Worm (Caenorhabditis elegans): ENCODE results near the gene sec-3.

DNA sequence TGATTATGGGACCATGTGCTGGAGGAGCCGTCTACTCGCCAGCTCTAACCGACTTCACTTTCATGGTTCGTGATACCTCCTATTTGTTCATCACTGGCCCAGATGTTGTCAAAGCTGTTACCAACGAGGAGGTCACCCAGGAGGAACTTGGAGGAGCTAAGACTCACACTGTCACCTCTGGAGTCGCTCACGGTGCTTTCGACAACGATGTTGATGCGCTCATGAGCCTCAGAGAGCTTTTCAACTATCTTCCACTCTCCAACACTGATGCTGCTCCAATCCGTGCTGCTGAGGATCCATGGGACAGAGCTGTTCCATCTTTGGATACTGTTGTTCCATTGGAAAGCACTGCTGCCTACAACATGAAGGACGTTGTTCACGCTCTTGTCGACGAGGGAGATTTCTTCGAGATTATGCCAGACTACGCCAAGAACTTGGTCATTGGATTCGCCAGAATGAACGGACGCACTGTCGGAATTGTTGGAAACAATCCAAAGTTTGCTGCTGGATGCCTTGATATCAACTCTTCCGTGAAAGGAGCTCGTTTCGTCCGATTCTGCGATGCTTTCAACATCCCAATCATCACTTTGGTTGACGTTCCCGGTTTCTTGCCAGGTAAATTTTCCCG, 8.4 kb downstream of the sec-3 start:
- TF ChIP-seq daf-8 (GFP tag; IDR thresholded peaks at IDR 0.05) (no peak), skn-1 (tag; optimal IDR thresholded peaks at IDR 0.05) (no peak)

All from whole organism, L4 larva.